Fruit fly (Drosophila melanogaster) whole organism, embryonic: ENCODE measurements around the gene CG7879.
A peak's percentile ranks its signal among the peaks of the same experiment; 100 is the strongest.

ENCODE experiments used
- Atf3 ChIP-seq: fragments of 200-800 bp; sonication (Bioruptor generic); optimal IDR thresholded peaks from 3 replicates; lab custom pipeline; 2016; ENCODE audit warnings: missing biosample characterization, missing genetic modification characterization
- B-H1 ChIP-seq: fragments of 200-800 bp; sonication (Bioruptor generic); IDR thresholded peaks from 3 replicates; pipeline ENCODE4 v1.3.6; 2022; ENCODE audit warnings: missing biosample characterization, missing genetic modification characterization
- CG10959 ChIP-seq: fragments of 200-800 bp; sonication (Bioruptor generic); IDR thresholded peaks from 2 replicates; pipeline ENCODE4 v1.3.6; 2022; ENCODE audit warnings: missing biosample characterization, missing genetic modification characterization
- CG11398 ChIP-seq: fragments of 200-800 bp; sonication (Bioruptor generic); optimal IDR thresholded peaks from 2 replicates; lab custom pipeline; 2016; ENCODE audit warnings: missing biosample characterization, missing genetic modification characterization
- CG12104 ChIP-seq: fragments of 200-800 bp; sonication (Bioruptor generic); optimal IDR thresholded peaks from 3 replicates; lab custom pipeline; 2016; ENCODE audit warnings: missing biosample characterization, missing genetic modification characterization
- CG12219 ChIP-seq: fragments of 200-800 bp; sonication (Bioruptor generic); optimal IDR thresholded peaks from 3 replicates; lab custom pipeline; 2018; ENCODE audit warnings: missing biosample characterization, mild to moderate bottlenecking, missing genetic modification characterization
- CG1233 ChIP-seq: fragments of 200-800 bp; sonication (Bioruptor generic); optimal IDR thresholded peaks from 4 replicates; lab custom pipeline; 2018; ENCODE audit warnings: missing biosample characterization, mild to moderate bottlenecking, missing genetic modification characterization
- CG12942 ChIP-seq: fragments of 200-800 bp; sonication (Bioruptor generic); optimal IDR thresholded peaks from 3 replicates; lab custom pipeline; 2016; ENCODE audit warnings: missing biosample characterization, missing genetic modification characterization
- CG17612 ChIP-seq: fragments of 200-800 bp; sonication (Bioruptor generic); IDR thresholded peaks from 2 replicates; pipeline ENCODE4 v1.3.6; 2022; ENCODE audit warnings: missing biosample characterization, missing genetic modification characterization
- CG1832 ChIP-seq: fragments of 200-800 bp; sonication (Bioruptor generic); optimal IDR thresholded peaks from 2 replicates; lab custom pipeline; 2017; ENCODE audit warnings: missing biosample characterization, mild to moderate bottlenecking, missing genetic modification characterization, inconsistent platforms
- CG2202 ChIP-seq: fragments of 200-800 bp; sonication (Bioruptor generic); optimal IDR thresholded peaks from 2 replicates; lab custom pipeline; 2018; ENCODE audit warnings: missing biosample characterization, mild to moderate bottlenecking, missing genetic modification characterization
- CG32532 ChIP-seq: fragments of 200-800 bp; sonication (Bioruptor generic); IDR thresholded peaks from 2 replicates; pipeline ENCODE4 v1.3.6; 2022; ENCODE audit warnings: missing biosample characterization, missing genetic modification characterization
- CG7839 ChIP-seq: fragments of 200-800 bp; sonication (Bioruptor generic); optimal IDR thresholded peaks from 3 replicates; lab custom pipeline; 2018; ENCODE audit warnings: missing biosample characterization, mild to moderate bottlenecking, missing genetic modification characterization, moderate library complexity
- CG9817 ChIP-seq: fragments of 200-800 bp; sonication (Bioruptor generic); optimal IDR thresholded peaks from 2 replicates; lab custom pipeline; 2018; ENCODE audit warnings: missing biosample characterization, mild to moderate bottlenecking, missing genetic modification characterization, moderate library complexity
- Dip3 ChIP-seq: fragments of 200-800 bp; sonication (Bioruptor generic); optimal IDR thresholded peaks from 3 replicates; lab custom pipeline; 2016; ENCODE audit warnings: missing biosample characterization, missing genetic modification characterization
- Doc3 ChIP-seq: fragments of 200-800 bp; sonication (Bioruptor generic); IDR thresholded peaks from 3 replicates; pipeline ENCODE4 v1.3.6; 2022; ENCODE audit warnings: missing biosample characterization, missing genetic modification characterization; ENCODE audit not compliant: partially characterized antibody
- Gsc ChIP-seq: fragments of 200-800 bp; sonication (Bioruptor generic); IDR thresholded peaks from 2 replicates; pipeline ENCODE4 v1.3.6; 2022; ENCODE audit warnings: missing biosample characterization, missing genetic modification characterization
- HLH4C ChIP-seq: fragments of 200-800 bp; sonication (Bioruptor generic); IDR thresholded peaks from 3 replicates; pipeline ENCODE4 v1.3.6; 2022; ENCODE audit warnings: missing biosample characterization, missing genetic modification characterization; ENCODE audit not compliant: partially characterized antibody
- HLHmδ ChIP-seq: fragments of 200-800 bp; sonication (Bioruptor generic); optimal IDR thresholded peaks from 2 replicates; lab custom pipeline; 2018; ENCODE audit warnings: missing biosample characterization, mild to moderate bottlenecking, missing genetic modification characterization, moderate library complexity
- Hmx ChIP-seq: fragments of 200-800 bp; sonication (Bioruptor generic); optimal IDR thresholded peaks from 2 replicates; lab custom pipeline; 2016; ENCODE audit warnings: missing biosample characterization, missing genetic modification characterization
- NC2α ChIP-seq: fragments of 200-800 bp; sonication (Bioruptor generic); optimal IDR thresholded peaks from 2 replicates; lab custom pipeline; 2016; ENCODE audit warnings: missing biosample characterization, missing genetic modification characterization
- NFAT ChIP-seq: fragments of 200-800 bp; sonication (Bioruptor generic); IDR thresholded peaks from 2 replicates; pipeline ENCODE4 v1.3.6; 2022; ENCODE audit warnings: missing biosample characterization, missing genetic modification characterization
- NK7.1 ChIP-seq: fragments of 200-800 bp; sonication (Bioruptor generic); optimal IDR thresholded peaks from 3 replicates; lab custom pipeline; 2016; ENCODE audit warnings: missing biosample characterization, missing genetic modification characterization
- Opbp ChIP-seq: fragments of 200-800 bp; sonication (Bioruptor generic); IDR thresholded peaks from 3 replicates; pipeline ENCODE4 v1.3.6; 2022; ENCODE audit warnings: missing biosample characterization, missing genetic modification characterization; ENCODE audit not compliant: partially characterized antibody
- Ptx1 ChIP-seq: fragments of 200-800 bp; sonication (Bioruptor generic); IDR thresholded peaks from 2 replicates; pipeline ENCODE4 v1.3.6; 2022; ENCODE audit warnings: missing biosample characterization, missing genetic modification characterization
- Sin3A ChIP-seq: fragments of >200 bp; optimal IDR thresholded peaks from 2 replicates; lab custom pipeline; 2018
- Sox102F ChIP-seq: fragments of 200-800 bp; sonication (Bioruptor generic); optimal IDR thresholded peaks from 2 replicates; lab custom pipeline; 2018; ENCODE audit warnings: missing biosample characterization, mild to moderate bottlenecking, missing genetic modification characterization, moderate library complexity
- Trl ChIP-seq, 3 experiments: fragments of >200 bp in 2 of 3; fragments of 200-800 bp in 1 of 3; sonication (Bioruptor generic) in 1 of 3; optimal IDR thresholded peaks; 2 replicates in 1 of 3; 3 replicates in 2 of 3; lab custom pipeline; 2016 to 2017; ENCODE audit warnings: missing biosample characterization in 1 of 3, missing genetic modification characterization in 1 of 3
- Vsx1 ChIP-seq: fragments of 200-800 bp; sonication (Bioruptor generic); optimal IDR thresholded peaks from 2 replicates; lab custom pipeline; 2017; ENCODE audit warnings: missing biosample characterization, mild to moderate bottlenecking, missing genetic modification characterization, missing genetic modification reagents
- Xrp1 ChIP-seq: fragments of 200-800 bp; sonication (Bioruptor generic); IDR thresholded peaks from 2 replicates; pipeline ENCODE4 v1.3.6; 2022; ENCODE audit warnings: missing biosample characterization, missing genetic modification characterization
- YL-1 ChIP-seq: fragments of 200-800 bp; sonication (Bioruptor generic); optimal IDR thresholded peaks from 3 replicates; lab custom pipeline; 2017; ENCODE audit warnings: missing biosample characterization, mild to moderate bottlenecking, missing genetic modification characterization
- ara ChIP-seq: fragments of 200-800 bp; sonication (Bioruptor generic); IDR thresholded peaks from 2 replicates; pipeline ENCODE4 v1.3.6; 2022; ENCODE audit warnings: missing biosample characterization, missing genetic modification characterization
- az2 ChIP-seq: fragments of 200-800 bp; sonication (Bioruptor generic); optimal IDR thresholded peaks from 3 replicates; lab custom pipeline; 2016; ENCODE audit warnings: missing biosample characterization, missing genetic modification characterization
- chif ChIP-seq, 2 experiments: fragments of 200-800 bp; sonication (Bioruptor generic); optimal IDR thresholded peaks; 3 replicates each; lab custom pipeline; 2016; ENCODE audit warnings: missing biosample characterization in 2 of 2, missing genetic modification characterization in 2 of 2
- chm ChIP-seq: fragments of 200-800 bp; sonication (Bioruptor generic); IDR thresholded peaks from 2 replicates; pipeline ENCODE4 v1.3.6; 2022; ENCODE audit warnings: missing biosample characterization, missing genetic modification characterization
- croc ChIP-seq: fragments of 200-800 bp; sonication (Bioruptor generic); conservative IDR thresholded peaks from 3 replicates; pipeline ENCODE4 v1.3.6; 2022; ENCODE audit warnings: missing biosample characterization, missing genetic modification characterization
- danr ChIP-seq: fragments of 200-800 bp; sonication (Bioruptor generic); IDR thresholded peaks from 2 replicates; pipeline ENCODE4 v1.3.6; 2022; ENCODE audit warnings: missing biosample characterization, missing genetic modification characterization
- dm ChIP-seq: fragments of 200-800 bp; sonication (Bioruptor generic); optimal IDR thresholded peaks from 3 replicates; lab custom pipeline; 2016; ENCODE audit warnings: missing biosample characterization, missing genetic modification characterization
- eyg ChIP-seq: fragments of 200-800 bp; sonication (Bioruptor generic); optimal IDR thresholded peaks from 3 replicates; lab custom pipeline; 2016; ENCODE audit warnings: missing biosample characterization, missing genetic modification characterization
- gcm2 ChIP-seq: fragments of 200-800 bp; sonication (Bioruptor generic); optimal IDR thresholded peaks from 2 replicates; lab custom pipeline; 2016; ENCODE audit warnings: missing biosample characterization, missing genetic modification characterization
- gsb-n ChIP-seq: fragments of 200-800 bp; sonication (Bioruptor generic); optimal IDR thresholded peaks from 3 replicates; lab custom pipeline; 2018; ENCODE audit warnings: missing biosample characterization, mild to moderate bottlenecking, missing genetic modification characterization
- knrl ChIP-seq: fragments of 200-800 bp; sonication (Bioruptor generic); IDR thresholded peaks from 3 replicates; pipeline ENCODE4 v1.3.6; 2022; ENCODE audit warnings: missing biosample characterization, missing genetic modification characterization; ENCODE audit not compliant: partially characterized antibody
- salm ChIP-seq: fragments of 200-800 bp; sonication (Bioruptor generic); optimal IDR thresholded peaks from 2 replicates; lab custom pipeline; 2018; ENCODE audit warnings: missing biosample characterization, mild to moderate bottlenecking, missing genetic modification characterization
- schlank ChIP-seq: fragments of 200-800 bp; sonication (Bioruptor generic); optimal IDR thresholded peaks from 2 replicates; lab custom pipeline; 2018; ENCODE audit warnings: missing biosample characterization, mild to moderate bottlenecking, missing genetic modification characterization
- sd ChIP-seq: fragments of 200-800 bp; sonication (Bioruptor generic); optimal IDR thresholded peaks from 3 replicates; lab custom pipeline; 2018; ENCODE audit warnings: missing biosample characterization, mild to moderate bottlenecking, missing genetic modification characterization, moderate library complexity
- shn ChIP-seq: fragments of 200-800 bp; sonication (Bioruptor generic); optimal IDR thresholded peaks from 3 replicates; lab custom pipeline; 2016; ENCODE audit warnings: missing biosample characterization, missing genetic modification characterization
- sima ChIP-seq: fragments of 200-800 bp; sonication (Bioruptor generic); optimal IDR thresholded peaks from 2 replicates; lab custom pipeline; 2016; ENCODE audit warnings: missing biosample characterization, missing genetic modification characterization
- so ChIP-seq: fragments of 200-800 bp; sonication (Bioruptor generic); IDR thresholded peaks from 3 replicates; pipeline ENCODE4 v1.3.6; 2022; ENCODE audit warnings: missing biosample characterization, missing genetic modification characterization
- wek ChIP-seq: fragments of 200-800 bp; sonication (Bioruptor generic); optimal IDR thresholded peaks from 3 replicates; lab custom pipeline; 2018; ENCODE audit warnings: missing biosample characterization, mild to moderate bottlenecking, missing genetic modification characterization, moderate library complexity

CG7879 gene

dm6 chr3L:1545693-1546329 lies 22.6 kb downstream of the CG7879 start, which contains the start of the genes CG32313 and Pcyt1 (continued):
- TF ChIP-seq CG1832 (no peak), Opbp (GFP tag; lab: Robert Waterston, UW) (peak; percentile 93), wek (GFP tag; lab: Kevin White, UChicago) (peak; percentile 86), so (GFP tag; lab: Robert Waterston, UW) (no peak), Atf3 (no peak), B-H1 (GFP tag; lab: Robert Waterston, UW) (no peak), CG32532 (GFP tag; lab: Robert Waterston, UW) (0 out of 2 replicates have a peak, but pooled peaks have one; percentile 5), Sin3A (peak; percentile 11), chm (GFP tag; lab: Robert Waterston, UW) (peak; percentile 71; the same call in 1 of the 2 replicates), NK7.1 (no peak), knrl (GFP tag; lab: Robert Waterston, UW) (peak; percentile 85), gsb-n (tag; lab: Kevin White, UChicago) (peak; percentile 11), gcm2 (GFP tag; lab: Kevin White, UChicago) (no peak), Dip3 (GFP tag; lab: Kevin White, UChicago) (no peak), croc (GFP tag; lab: Robert Waterston, UW) (no peak), Vsx1 (GFP tag; lab: Kevin White, UChicago) (no peak), schlank (tag; lab: Kevin White, UChicago) (no peak), HLH4C (GFP tag; lab: Robert Waterston, UW) (peak; percentile 91), eyg (GFP tag; lab: Kevin White, UChicago) (no peak), NFAT (GFP tag; lab: Robert Waterston, UW) (no peak; the same call in 1 of the 2 replicates), HLHmδ (GFP tag; lab: Kevin White, UChicago) (no peak), CG17612 (GFP tag; lab: Robert Waterston, UW) (no peak), Ptx1 (no peak), NC2α (GFP tag; lab: Kevin White, UChicago) (no peak), sd (tag; lab: Kevin White, UChicago) (peak; percentile 75), CG2202 (tag; lab: Kevin White, UChicago) (peak; percentile 5), CG10959 (GFP tag; lab: Robert Waterston, UW) (no peak), sima (GFP tag; lab: Kevin White, UChicago) (no peak), shn (GFP tag; lab: Kevin White, UChicago) (no peak), danr (no peak), chif (GFP tag; optimal IDR thresholded peaks at IDR 0.05; lab: Kevin White, UChicago) (no peak), CG9817 (tag; lab: Kevin White, UChicago) (no peak), CG12219 (GFP tag; lab: Kevin White, UChicago) (peak; percentile 34), ara (no peak), Gsc (GFP tag; lab: Robert Waterston, UW) (no peak), salm (tag; lab: Kevin White, UChicago) (no peak), dm (GFP tag; lab: Kevin White, UChicago) (no peak), Sox102F (GFP tag; lab: Kevin White, UChicago) (no peak), Trl (optimal IDR thresholded peaks at IDR 0.05; lab: Kevin White, UChicago) (no peak), Trl (GFP tag; optimal IDR thresholded peaks at IDR 0.05; lab: Kevin White, UChicago) (no peak), CG12942 (GFP tag; lab: Kevin White, UChicago) (peak; percentile 17), YL-1 (GFP tag; lab: Kevin White, UChicago) (peak; percentile 38), Hmx (GFP tag; lab: Kevin White, UChicago) (no peak), CG7839 (tag; lab: Kevin White, UChicago) (peak; percentile 3), Doc3 (GFP tag; lab: Robert Waterston, UW) (peak; percentile 81), CG11398 (GFP tag; lab: Kevin White, UChicago) (no peak), CG1233 (GFP tag; lab: Kevin White, UChicago) (no peak), CG12104 (GFP tag; lab: Kevin White, UChicago) (no peak), Xrp1 (GFP tag; lab: Robert Waterston, UW) (no peak; the same call in 1 of the 2 replicates), az2 (GFP tag; lab: Kevin White, UChicago) (no peak)
